Worm (Caenorhabditis elegans) whole organism, midembryonic: ENCODE results near the gene srbc-66.
"Not testable (repeated sequence)": the region's sequence is repeated elsewhere in the genome, so short reads cannot be mapped to it uniquely, and the experiment has no call there.

Source experiments
- T22C8.4 ChIP-seq: fragments of 200-800 bp; sonication (Bioruptor generic); IDR thresholded peaks from 2 replicates; pipeline ENCODE4 v1.3.6; 2022; ENCODE audit warnings: missing genetic modification characterization, missing compliant biosample characterization
- cog-1 ChIP-seq: sonication (generic microtip); optimal IDR thresholded peaks from 2 replicates; lab custom pipeline; 2016; ENCODE audit warnings: missing genetic modification characterization, missing compliant biosample characterization
- flt-1 ChIP-seq: fragments of 200-800 bp; sonication (Bioruptor generic); IDR thresholded peaks from 2 replicates; pipeline ENCODE4 v1.3.6; 2022; ENCODE audit warnings: missing genetic modification characterization, missing compliant biosample characterization
- klf-2 ChIP-seq: fragments of 200-800 bp; sonication (Bioruptor generic); conservative IDR thresholded peaks from 2 replicates; pipeline ENCODE4 v1.3.6; 2022; ENCODE audit warnings: missing genetic modification reagents, missing genetic modification characterization, missing compliant biosample characterization
- med-1 ChIP-seq: sonication (generic microtip); optimal IDR thresholded peaks from 2 replicates; lab custom pipeline; 2017; ENCODE audit warnings: missing genetic modification characterization, mild to moderate bottlenecking, missing compliant biosample characterization, antibody characterized with exemption, missing genetic modification reagents; ENCODE audit not compliant: insufficient read depth
- ref-1 ChIP-seq: fragments of 200-800 bp; sonication (Bioruptor generic); conservative IDR thresholded peaks from 2 replicates; pipeline ENCODE4 v1.3.6; 2022; ENCODE audit warnings: missing genetic modification reagents, missing genetic modification characterization, missing compliant biosample characterization
- tab-1 ChIP-seq: fragments of 200-800 bp; sonication (Bioruptor generic); IDR thresholded peaks from 2 replicates; pipeline ENCODE4 v1.3.6; 2022; ENCODE audit warnings: missing genetic modification characterization, missing compliant biosample characterization
- ztf-23 ChIP-seq: fragments of 200-800 bp; sonication (Bioruptor generic); IDR thresholded peaks from 2 replicates; pipeline ENCODE4 v1.3.6; 2022; ENCODE audit warnings: missing genetic modification reagents, missing genetic modification characterization, missing compliant biosample characterization
- ztf-29 ChIP-seq: fragments of 200-800 bp; sonication (Bioruptor generic); IDR thresholded peaks from 2 replicates; pipeline ENCODE4 v1.3.6; 2022; ENCODE audit warnings: missing genetic modification reagents, missing genetic modification characterization, missing compliant biosample characterization

The srbc-66 gene

DNA sequence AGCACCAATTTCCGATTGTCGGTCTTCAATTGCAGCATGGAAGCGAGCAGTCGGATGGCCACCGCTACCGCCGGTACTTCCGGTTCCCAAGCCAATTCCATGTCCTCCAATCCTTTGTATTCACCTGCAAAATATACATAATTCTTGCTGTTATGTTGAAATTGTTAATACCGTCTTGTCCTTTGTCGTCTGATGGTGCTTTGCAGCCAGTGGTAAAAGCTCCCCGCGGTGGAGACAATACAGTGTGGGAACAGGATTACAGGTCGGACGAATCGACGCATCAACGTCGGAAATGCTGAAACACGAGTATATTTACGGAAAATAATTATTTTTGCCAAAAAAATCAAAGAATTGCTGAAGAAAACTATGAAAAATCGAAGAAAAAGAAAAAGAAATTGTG lies 33.8 kb downstream of the srbc-66 start, which contains the start of gene T24A6.17:
Gene T24A6.17 (minus strand): TSS at position 101 of the 400 bp plus-strand sequence.
- not testable (repeated sequence) for TF ChIP-seq klf-2 (GFP tag; lab: Robert Waterston, UW); T22C8.4 (GFP tag; lab: Robert Waterston, UW); med-1 (GFP tag; lab: Kevin White, UChicago)

DNA sequence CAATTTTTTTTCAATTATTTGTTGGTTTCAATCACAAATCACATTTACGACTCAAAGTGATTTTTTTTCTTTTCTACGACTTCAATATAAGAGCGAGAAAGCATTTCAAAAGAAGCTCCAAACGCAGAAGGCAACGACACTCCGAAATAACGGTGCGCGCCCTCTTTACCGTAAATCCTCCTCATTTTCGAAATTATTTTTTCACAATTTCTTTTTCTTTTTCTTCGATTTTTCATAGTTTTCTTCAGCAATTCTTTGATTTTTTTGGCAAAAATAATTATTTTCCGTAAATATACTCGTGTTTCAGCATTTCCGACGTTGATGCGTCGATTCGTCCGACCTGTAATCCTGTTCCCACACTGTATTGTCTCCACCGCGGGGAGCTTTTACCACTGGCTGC lies 40.2 kb downstream of the srbc-66 start, which contains the start of gene F40C5.2:
Gene F40C5.2 (plus strand): TSS at position 301 of the 400 bp plus-strand sequence.
- TF ChIP-seq med-1 (GFP tag; lab: Kevin White, UChicago); tab-1 (GFP tag; lab: Robert Waterston, UW); flt-1 (GFP tag; lab: Robert Waterston, UW): not testable (repeated sequence)

DNA sequence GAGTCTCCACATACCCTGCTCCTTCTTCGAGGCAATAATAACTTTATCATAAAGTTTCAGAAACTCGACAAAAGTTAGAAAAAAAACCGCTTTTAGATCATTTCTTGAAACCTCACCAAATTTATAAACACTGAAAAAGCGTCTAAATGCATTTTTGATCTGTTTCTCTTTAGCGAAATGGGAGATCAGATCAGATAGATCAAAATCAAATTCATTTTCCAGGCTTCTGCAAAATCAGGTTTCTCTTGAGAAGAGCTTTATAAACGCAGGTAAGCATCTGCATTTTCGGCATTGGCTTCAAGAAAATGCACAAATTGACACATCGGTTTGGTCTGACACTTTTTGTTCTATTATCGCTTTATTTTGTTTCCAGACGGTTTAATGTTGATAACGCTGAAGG lies 41.9 kb downstream of the srbc-66 start, which contains the start of gene F40C5.1:
Gene F40C5.1 (plus strand): TSS at position 301 of the 400 bp plus-strand sequence.
- TF ChIP-seq ref-1 (GFP tag; lab: Robert Waterston, UW); med-1 (GFP tag; lab: Kevin White, UChicago); flt-1 (GFP tag; lab: Robert Waterston, UW): not testable (repeated sequence)

DNA sequence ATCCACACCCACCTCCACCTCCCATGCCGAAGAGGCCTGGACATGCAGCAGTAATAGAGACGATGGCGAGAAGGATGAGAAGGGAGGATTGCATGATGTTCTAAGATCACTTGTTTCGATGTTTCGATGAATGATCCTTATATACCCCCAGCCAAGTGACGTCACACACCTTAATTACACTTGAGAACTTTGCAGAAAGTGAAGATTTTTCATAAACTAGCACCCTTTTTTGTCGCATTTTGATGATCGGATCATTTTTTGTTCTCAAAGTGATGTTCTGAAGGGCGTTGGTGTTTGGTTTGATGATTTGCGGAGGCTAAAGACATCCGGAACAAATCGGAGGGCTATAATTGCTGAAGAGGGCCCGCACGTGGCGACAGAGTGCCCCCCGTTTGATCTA lies 45.3 kb downstream of the srbc-66 start, which contains the start of gene grl-27:
Gene grl-27 (minus strand): TSS at position 101 of the 400 bp plus-strand sequence.
- TF ChIP-seq klf-2 (GFP tag; lab: Robert Waterston, UW) (no peak), ref-1 (GFP tag; lab: Robert Waterston, UW) (no peak), T22C8.4 (GFP tag; lab: Robert Waterston, UW) (no peak), med-1 (GFP tag; lab: Kevin White, UChicago) (no peak), tab-1 (GFP tag; lab: Robert Waterston, UW) (no peak), cog-1 (tag; lab: Kevin White, UChicago) (no peak), ztf-29 (GFP tag; lab: Robert Waterston, UW) (no peak), ztf-23 (GFP tag; lab: Robert Waterston, UW) (no peak), flt-1 (GFP tag; lab: Robert Waterston, UW) (no peak)

DNA sequence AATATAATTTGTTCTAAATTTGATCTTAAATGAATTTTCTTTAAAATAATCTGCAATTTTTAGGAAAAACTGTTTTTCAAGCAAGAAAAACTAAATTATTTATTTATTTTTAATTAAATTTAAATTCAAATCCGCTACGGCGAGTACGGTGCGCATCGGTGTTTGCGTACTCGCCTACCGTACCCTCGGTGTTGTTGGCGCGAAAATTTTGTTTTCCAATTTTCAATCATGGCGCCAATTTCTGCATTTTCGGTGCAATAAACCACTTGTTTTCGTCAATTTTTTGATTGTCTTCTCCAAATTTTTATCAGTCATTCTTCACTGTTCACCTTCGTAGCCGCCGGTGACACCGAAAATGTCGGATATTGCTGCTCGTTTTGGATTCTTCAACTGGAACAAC lies 48.3 kb downstream of the srbc-66 start, which contains the start of gene pygl-1:
Gene pygl-1 (plus strand): TSS at position 211 of the 400 bp plus-strand sequence.
- no peak for TF ChIP-seq ztf-29 (GFP tag; lab: Robert Waterston, UW)
- no peak for TF ChIP-seq klf-2 (GFP tag; lab: Robert Waterston, UW)
- no peak for TF ChIP-seq flt-1 (GFP tag; lab: Robert Waterston, UW)
- TF ChIP-seq cog-1 (tag; lab: Kevin White, UChicago), result no peak

DNA sequence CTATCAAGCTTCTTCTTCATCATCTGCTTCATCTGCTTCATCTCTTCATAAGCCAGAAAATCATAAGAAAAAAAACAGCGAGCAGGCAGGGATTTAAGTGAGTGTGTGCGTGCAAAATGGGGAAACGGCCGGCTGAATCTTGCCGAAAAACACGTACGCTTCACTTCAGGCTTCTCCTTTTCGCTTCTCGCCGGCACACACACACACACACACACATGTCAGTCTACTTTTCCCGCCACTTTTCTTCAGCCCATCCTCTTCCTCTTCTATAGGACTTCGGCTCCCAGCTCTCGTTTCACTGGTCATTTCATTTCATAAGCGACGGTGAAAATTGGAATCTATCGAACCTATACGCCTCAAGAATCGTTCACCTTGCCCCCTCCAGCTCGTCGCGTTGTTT lies 48.7 kb downstream of the srbc-66 start:
- TF ChIP-seq flt-1 (GFP tag; lab: Robert Waterston, UW) (no peak), T22C8.4 (GFP tag; lab: Robert Waterston, UW) (no peak), ztf-23 (GFP tag; lab: Robert Waterston, UW) (no peak), ref-1 (GFP tag; lab: Robert Waterston, UW) (no peak), tab-1 (GFP tag; lab: Robert Waterston, UW) (no peak), cog-1 (tag; lab: Kevin White, UChicago) (no peak), klf-2 (GFP tag; lab: Robert Waterston, UW) (no peak), ztf-29 (GFP tag; lab: Robert Waterston, UW) (no peak), med-1 (GFP tag; lab: Kevin White, UChicago) (no peak)

DNA sequence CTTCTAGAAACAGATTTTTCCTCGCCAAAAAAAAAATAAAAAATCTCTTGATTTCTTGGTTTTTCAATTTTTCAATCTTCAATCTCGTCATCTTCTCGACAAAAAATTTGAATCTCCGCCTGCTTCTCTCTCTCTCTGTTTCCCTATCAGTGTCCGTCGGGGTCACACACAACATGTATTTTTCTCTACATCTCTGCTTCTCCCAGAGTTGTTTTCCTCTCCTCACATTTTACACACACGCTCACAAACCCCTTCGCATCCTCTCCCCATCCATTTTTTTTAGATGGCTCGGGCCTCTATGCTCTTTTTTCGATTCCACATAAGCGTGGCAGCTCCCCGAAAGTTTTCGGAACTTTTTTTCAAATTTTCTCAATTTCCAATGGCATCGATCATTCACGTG lies 49.3 kb downstream of the srbc-66 start:
- TF ChIP-seq ztf-29 (GFP tag; lab: Robert Waterston, UW), result no peak
- TF ChIP-seq T22C8.4 (GFP tag; lab: Robert Waterston, UW), result no peak
- TF ChIP-seq klf-2 (GFP tag; lab: Robert Waterston, UW), result no peak
- TF ChIP-seq tab-1 (GFP tag; lab: Robert Waterston, UW), result no peak
- TF ChIP-seq ztf-23 (GFP tag; lab: Robert Waterston, UW), result no peak
- TF ChIP-seq flt-1 (GFP tag; lab: Robert Waterston, UW), result no peak
- TF ChIP-seq cog-1 (tag; lab: Kevin White, UChicago), result no peak
- no peak for TF ChIP-seq med-1 (GFP tag; lab: Kevin White, UChicago)
- TF ChIP-seq ref-1 (GFP tag; lab: Robert Waterston, UW), result no peak

DNA sequence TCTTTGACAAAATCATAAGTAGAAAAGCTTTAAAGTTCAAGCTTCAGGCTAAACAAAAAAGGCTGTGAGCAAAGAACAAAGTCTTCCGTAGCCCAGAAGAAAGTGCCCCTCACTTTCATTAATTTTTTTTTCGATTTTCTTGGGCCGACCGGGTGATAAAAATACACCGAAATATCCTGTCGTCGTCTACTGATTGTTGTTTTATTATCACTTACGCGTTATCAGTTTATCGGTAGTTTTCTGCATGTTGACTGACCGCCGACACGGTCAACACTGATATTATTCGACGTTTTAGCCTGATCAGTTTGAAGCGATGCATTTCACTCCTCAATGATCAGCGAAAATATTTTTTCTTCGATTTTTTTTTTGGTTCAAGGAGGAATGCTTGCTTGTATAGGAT lies 49.9 kb downstream of the srbc-66 start:
- TF ChIP-seq cog-1 (tag; lab: Kevin White, UChicago) (no peak), klf-2 (GFP tag; lab: Robert Waterston, UW) (no peak), tab-1 (GFP tag; lab: Robert Waterston, UW) (no peak)

DNA sequence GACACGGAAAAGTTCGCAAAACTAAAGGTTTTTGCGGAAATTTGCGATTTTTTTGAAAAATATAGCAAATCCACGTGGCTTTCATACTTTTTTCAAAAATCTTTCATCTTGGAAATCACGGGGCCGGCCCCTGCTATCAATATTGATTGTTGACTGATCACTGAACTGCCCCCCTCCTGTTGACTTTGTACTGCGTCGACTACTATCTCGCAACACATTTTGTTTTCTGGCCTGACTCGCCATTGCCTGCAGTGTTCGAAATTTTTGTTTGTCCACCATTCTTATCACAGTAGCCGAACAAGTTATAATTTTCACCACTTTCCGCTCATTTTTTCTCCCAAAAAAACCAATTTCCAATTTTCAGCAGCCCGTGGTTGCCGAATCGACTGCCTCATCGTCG lies 50.5 kb downstream of the srbc-66 start:
- TF ChIP-seq klf-2 (GFP tag; lab: Robert Waterston, UW) (no peak), ref-1 (GFP tag; lab: Robert Waterston, UW) (no peak), med-1 (GFP tag; lab: Kevin White, UChicago) (no peak), flt-1 (GFP tag; lab: Robert Waterston, UW) (no peak)

DNA sequence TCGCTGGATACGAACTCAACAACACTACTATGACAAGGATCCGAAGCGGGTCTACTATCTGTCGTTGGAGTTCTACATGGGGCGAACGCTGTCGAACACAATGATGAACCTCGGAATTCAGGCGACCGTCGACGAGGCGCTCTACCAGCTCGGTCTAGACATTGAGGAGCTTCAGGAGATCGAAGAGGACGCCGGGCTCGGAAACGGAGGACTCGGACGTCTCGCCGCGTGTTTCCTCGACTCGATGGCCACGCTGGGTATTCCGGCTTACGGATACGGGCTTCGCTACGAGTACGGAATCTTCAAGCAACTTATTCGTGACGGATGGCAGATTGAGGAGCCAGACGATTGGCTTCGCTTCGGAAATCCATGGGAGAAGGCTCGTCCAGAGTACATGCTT lies 51.1 kb downstream of the srbc-66 start:
- TF ChIP-seq ztf-29 (GFP tag; lab: Robert Waterston, UW), result no peak
- TF ChIP-seq med-1 (GFP tag; lab: Kevin White, UChicago), result no peak
- TF ChIP-seq flt-1 (GFP tag; lab: Robert Waterston, UW), result no peak
- no peak for TF ChIP-seq cog-1 (tag; lab: Kevin White, UChicago)
- no peak for TF ChIP-seq ref-1 (GFP tag; lab: Robert Waterston, UW)
- no peak for TF ChIP-seq klf-2 (GFP tag; lab: Robert Waterston, UW)
- TF ChIP-seq T22C8.4 (GFP tag; lab: Robert Waterston, UW), result no peak
- TF ChIP-seq ztf-23 (GFP tag; lab: Robert Waterston, UW), result no peak
- TF ChIP-seq tab-1 (GFP tag; lab: Robert Waterston, UW), result no peak
